Worm (Caenorhabditis elegans): ENCODE data around the gene srbc-16.

srbc-16 gene

ce11 chrV:2228781-2229180 lies 46.9 kb downstream of the srbc-16 start, which contains the start of gene nhr-126:
nhr-126 (plus strand) TSS chrV:2229081.
- no peak for TF ChIP-seq him-1 (tag; optimal IDR thresholded peaks at IDR 0.05)
- TF ChIP-seq dao-5 (tag; optimal IDR thresholded peaks at IDR 0.05): no peak
- TF ChIP-seq W03F9.2 (tag; optimal IDR thresholded peaks at IDR 0.05): no peak

- TF ChIP-seq him-1 (tag; optimal IDR thresholded peaks at IDR 0.05) (no peak), W03F9.2 (tag; optimal IDR thresholded peaks at IDR 0.05) (no peak), dao-5 (tag; optimal IDR thresholded peaks at IDR 0.05) (no peak)
These were observed 49.1 kb downstream of the srbc-16 start, which contains the start of gene nhr-134 for ce11 chrV:2230912-2231311. nhr-134 (plus strand) TSS chrV:2231223.

All from whole organism, L4/young adult.